Fruit fly (Drosophila melanogaster): Measurements from ENCODE around the gene Grx3.

The Grx3 gene

dm6 chr2L:13367378-13367777, 1.1 kb downstream of the Grx3 start, which contains the start of gene Tap42 (continued):
- TF ChIP-seq Dp (GFP tag; optimal IDR thresholded peaks at IDR 0.05) (no peak), CG30020 (tag; optimal IDR thresholded peaks at IDR 0.05) (peak; percentile 16), CG6854 (GFP tag; optimal IDR thresholded peaks at IDR 0.05) (no peak), CG17829 (tag; optimal IDR thresholded peaks at IDR 0.05) (peak; percentile 24), CG12659 (GFP tag; optimal IDR thresholded peaks at IDR 0.05) (peak; percentile 53), sob (GFP tag; IDR thresholded peaks at IDR 0.05) (no peak), dmrt11E (tag; optimal IDR thresholded peaks at IDR 0.05) (no peak), CG12769 (tag; optimal IDR thresholded peaks at IDR 0.05) (no peak), Pdp1 (GFP tag; optimal IDR thresholded peaks at IDR 0.05) (no peak), sqz (GFP tag; optimal IDR thresholded peaks at IDR 0.05) (no peak), Opbp (GFP tag; IDR thresholded peaks at IDR 0.05; ENCODE audit: partially characterized antibody) (no peak), crc (GFP tag; optimal IDR thresholded peaks at IDR 0.05) (no peak), Rx (GFP tag; IDR thresholded peaks at IDR 0.05) (no peak), CG13296 (GFP tag; optimal IDR thresholded peaks at IDR 0.05) (peak; percentile 33), CG17385 (GFP tag; optimal IDR thresholded peaks at IDR 0.05) (peak; percentile 3), Hmr (GFP tag; optimal IDR thresholded peaks at IDR 0.05) (no peak), Doc3 (GFP tag; IDR thresholded peaks at IDR 0.05; ENCODE audit: partially characterized antibody) (no peak), CG1792 (GFP tag; optimal IDR thresholded peaks at IDR 0.05) (no peak), ken (GFP tag; IDR thresholded peaks at IDR 0.05) (no peak), gem (tag; optimal IDR thresholded peaks at IDR 0.05) (peak; percentile 51), CG13894 (tag; optimal IDR thresholded peaks at IDR 0.05) (peak; percentile 31), CG8478 (optimal IDR thresholded peaks at IDR 0.05) (no peak), Hr3 (GFP tag; optimal IDR thresholded peaks at IDR 0.05) (no peak), CG15269 (tag; optimal IDR thresholded peaks at IDR 0.05) (peak; percentile 40), CG5953 (GFP tag; IDR thresholded peaks at IDR 0.05) (no peak), CG12391 (tag; optimal IDR thresholded peaks at IDR 0.05) (peak; percentile 42), CG33557 (GFP tag; optimal IDR thresholded peaks at IDR 0.05) (no peak), CG14667 (GFP tag; IDR thresholded peaks at IDR 0.05) (no peak), al (GFP tag; IDR thresholded peaks at IDR 0.05) (no peak), ab (GFP tag; optimal IDR thresholded peaks at IDR 0.05) (no peak), CG34376 (GFP tag; optimal IDR thresholded peaks at IDR 0.05) (peak; percentile 35), eve (GFP tag; optimal IDR thresholded peaks at IDR 0.05) (no peak), Scr (GFP tag; IDR thresholded peaks at IDR 0.05; ENCODE audit: partially characterized antibody) (no peak), rib (GFP tag; IDR thresholded peaks at IDR 0.05) (peak; percentile 81; the same call in 1 of the 2 replicates), trem (tag; optimal IDR thresholded peaks at IDR 0.05) (peak; percentile 22), CG43689 (GFP tag; IDR thresholded peaks at IDR 0.05) (no peak), dpn (GFP tag; optimal IDR thresholded peaks at IDR 0.05) (peak in 1 of 2 experiments; percentile 6), Fer2 (tag; optimal IDR thresholded peaks at IDR 0.05) (no peak), CG11247 (GFP tag; IDR thresholded peaks at IDR 0.05) (no peak), CG17568 (GFP tag; optimal IDR thresholded peaks at IDR 0.05) (no peak), CG9797 (GFP tag; optimal IDR thresholded peaks at IDR 0.05) (no peak), CG18011 (GFP tag; optimal IDR thresholded peaks at IDR 0.05) (no peak), CG1233 (GFP tag; optimal IDR thresholded peaks at IDR 0.05) (no peak), tll (GFP tag; optimal IDR thresholded peaks at IDR 0.05) (no peak), Dref (GFP tag; IDR thresholded peaks at IDR 0.05) (no peak), CG8089 (GFP tag; optimal IDR thresholded peaks at IDR 0.05) (no peak), dm (GFP tag; optimal IDR thresholded peaks at IDR 0.05) (no peak), fru (optimal IDR thresholded peaks at IDR 0.05) (no peak), Dll (GFP tag; IDR thresholded peaks at IDR 0.05; ENCODE audit: partially characterized antibody) (no peak), tna (GFP tag; IDR thresholded peaks at IDR 0.05; ENCODE audit: partially characterized antibody) (no peak), tgo (GFP tag; IDR thresholded peaks at IDR 0.05) (no peak)
